Fruit fly (Drosophila melanogaster) whole organism, prepupa: ENCODE results near the gene Pak3.
A peak's percentile ranks its signal among the peaks of the same experiment; 100 is the strongest.

Experiments used
- CG10631 ChIP-seq: fragments of 200-800 bp; sonication (Bioruptor generic); optimal IDR thresholded peaks from 2 replicates; lab custom pipeline; 2016; ENCODE audit warnings: missing biosample characterization, missing genetic modification characterization
- CG10669 ChIP-seq: fragments of 200-800 bp; sonication (Bioruptor generic); optimal IDR thresholded peaks from 3 replicates; lab custom pipeline; 2018; ENCODE audit warnings: missing biosample characterization, mild to moderate bottlenecking, missing genetic modification characterization, moderate library complexity
- CG11762 ChIP-seq: fragments of 200-800 bp; sonication (Bioruptor generic); optimal IDR thresholded peaks from 3 replicates; lab custom pipeline; 2016; ENCODE audit warnings: missing biosample characterization, missing genetic modification characterization; ENCODE audit not compliant: insufficient read depth
- CG1621 ChIP-seq: fragments of 200-800 bp; sonication (Bioruptor generic); optimal IDR thresholded peaks from 3 replicates; lab custom pipeline; 2018; ENCODE audit warnings: missing biosample characterization, mild to moderate bottlenecking, missing genetic modification characterization
- CG16779 ChIP-seq: fragments of 200-800 bp; sonication (Bioruptor generic); optimal IDR thresholded peaks from 3 replicates; lab custom pipeline; 2017; ENCODE audit warnings: missing biosample characterization, mild to moderate bottlenecking, missing genetic modification characterization
- CG3032 ChIP-seq: fragments of 200-800 bp; optimal IDR thresholded peaks from 2 replicates; lab custom pipeline; 2019; ENCODE audit warnings: missing biosample characterization, mild to moderate bottlenecking, missing genetic modification characterization, moderate library complexity
- CG31627 ChIP-seq: fragments of 200-800 bp; sonication (Bioruptor generic); optimal IDR thresholded peaks from 3 replicates; lab custom pipeline; 2016; ENCODE audit warnings: missing biosample characterization, missing genetic modification characterization
- CG32006 ChIP-seq: fragments of 200-800 bp; sonication (Bioruptor generic); optimal IDR thresholded peaks from 3 replicates; lab custom pipeline; 2017; ENCODE audit warnings: missing biosample characterization, mild to moderate bottlenecking, missing genetic modification characterization
- CG34406 ChIP-seq: fragments of 200-800 bp; sonication (Bioruptor generic); optimal IDR thresholded peaks from 3 replicates; lab custom pipeline; 2016; ENCODE audit warnings: missing biosample characterization, missing genetic modification characterization
- CG3919 ChIP-seq: fragments of 200-800 bp; sonication (Bioruptor generic); optimal IDR thresholded peaks from 3 replicates; lab custom pipeline; 2016; ENCODE audit warnings: missing biosample characterization, missing genetic modification characterization
- CG6163 ChIP-seq: fragments of 200-800 bp; sonication (Bioruptor generic); IDR thresholded peaks from 3 replicates; pipeline ENCODE4 v1.3.6; 2022; ENCODE audit warnings: missing biosample characterization, missing genetic modification characterization
- CG6276 ChIP-seq: fragments of 200-800 bp; sonication (Bioruptor generic); optimal IDR thresholded peaks from 2 replicates; lab custom pipeline; 2017; ENCODE audit warnings: missing biosample characterization, mild to moderate bottlenecking, missing genetic modification characterization
- CG6792 ChIP-seq: fragments of 200-800 bp; sonication (Bioruptor generic); optimal IDR thresholded peaks from 3 replicates; lab custom pipeline; 2016; ENCODE audit warnings: missing biosample characterization, missing genetic modification characterization
- CG6808 ChIP-seq: fragments of 200-800 bp; sonication (Bioruptor generic); optimal IDR thresholded peaks from 3 replicates; lab custom pipeline; 2017; ENCODE audit warnings: missing biosample characterization, missing genetic modification characterization, mild to moderate bottlenecking, moderate library complexity, missing genetic modification reagents
- CG7368 ChIP-seq: fragments of 200-800 bp; sonication (Bioruptor generic); optimal IDR thresholded peaks from 3 replicates; lab custom pipeline; 2016; ENCODE audit warnings: missing biosample characterization, missing genetic modification characterization
- CG8119 ChIP-seq: fragments of 200-800 bp; sonication (Bioruptor generic); IDR thresholded peaks from 3 replicates; pipeline ENCODE4 v1.3.6; 2022; ENCODE audit warnings: missing biosample characterization, missing genetic modification characterization
- CG8319 ChIP-seq: fragments of 200-800 bp; sonication (Bioruptor generic); optimal IDR thresholded peaks from 3 replicates; lab custom pipeline; 2016; ENCODE audit warnings: missing biosample characterization, missing genetic modification characterization
- CG8632 ChIP-seq: fragments of 200-800 bp; sonication (Bioruptor generic); optimal IDR thresholded peaks from 3 replicates; lab custom pipeline; 2016; ENCODE audit warnings: missing biosample characterization, missing genetic modification characterization
- CG9139 ChIP-seq: fragments of 200-800 bp; sonication (Bioruptor generic); optimal IDR thresholded peaks from 3 replicates; lab custom pipeline; 2017; ENCODE audit warnings: missing biosample characterization, mild to moderate bottlenecking, missing genetic modification characterization
- Eip75B ChIP-seq: fragments of 200-800 bp; sonication (Bioruptor generic); optimal IDR thresholded peaks from 3 replicates; lab custom pipeline; 2016; ENCODE audit warnings: missing biosample characterization, missing genetic modification characterization
- Eip93F ChIP-seq: fragments of 200-800 bp; sonication (Bioruptor generic); optimal IDR thresholded peaks from 2 replicates; lab custom pipeline; 2016; ENCODE audit warnings: missing biosample characterization, mild to moderate bottlenecking, missing genetic modification characterization
- Ets21C ChIP-seq: fragments of 200-800 bp; sonication (Bioruptor generic); optimal IDR thresholded peaks from 3 replicates; lab custom pipeline; 2016; ENCODE audit warnings: missing biosample characterization, missing genetic modification characterization
- Gug ChIP-seq: fragments of 200-800 bp; sonication (Bioruptor generic); IDR thresholded peaks from 2 replicates; pipeline ENCODE4 v1.3.6; 2022; ENCODE audit warnings: missing biosample characterization, missing genetic modification characterization
- Hr38 ChIP-seq: sonication (Bioruptor generic); optimal IDR thresholded peaks from 2 replicates; lab custom pipeline; 2016; ENCODE audit warnings: missing biosample characterization, missing genetic modification characterization
- Hr39 ChIP-seq: fragments of 200-800 bp; sonication (Bioruptor generic); optimal IDR thresholded peaks from 2 replicates; lab custom pipeline; 2016; ENCODE audit warnings: missing biosample characterization, missing genetic modification characterization
- Hr4 ChIP-seq: fragments of 200-800 bp; sonication (Bioruptor generic); optimal IDR thresholded peaks from 3 replicates; lab custom pipeline; 2016; ENCODE audit warnings: missing biosample characterization, missing genetic modification characterization
- Lpt ChIP-seq: fragments of 200-800 bp; sonication (Bioruptor generic); optimal IDR thresholded peaks from 3 replicates; lab custom pipeline; 2016; ENCODE audit warnings: missing biosample characterization, missing genetic modification characterization
- Met ChIP-seq: fragments of 200-800 bp; sonication (Bioruptor generic); optimal IDR thresholded peaks from 3 replicates; lab custom pipeline; 2016; ENCODE audit warnings: missing biosample characterization, missing genetic modification characterization
- OdsH ChIP-seq: fragments of 200-800 bp; sonication (Bioruptor generic); optimal IDR thresholded peaks from 3 replicates; lab custom pipeline; 2016; ENCODE audit warnings: missing biosample characterization, missing genetic modification characterization
- Sox102F ChIP-seq: fragments of 200-800 bp; sonication (Bioruptor generic); optimal IDR thresholded peaks from 2 replicates; lab custom pipeline; 2016; ENCODE audit warnings: missing biosample characterization, mild to moderate bottlenecking, missing genetic modification characterization
- Sox14 ChIP-seq: fragments of 200-800 bp; sonication (Bioruptor generic); optimal IDR thresholded peaks from 3 replicates; lab custom pipeline; 2016; ENCODE audit warnings: missing biosample characterization, missing genetic modification characterization
- Sox15 ChIP-seq: fragments of 200-800 bp; sonication (Bioruptor generic); optimal IDR thresholded peaks from 3 replicates; lab custom pipeline; 2016; ENCODE audit warnings: missing biosample characterization, missing genetic modification characterization
- achi ChIP-seq: fragments of 200-800 bp; sonication (Bioruptor generic); optimal IDR thresholded peaks from 3 replicates; lab custom pipeline; 2016; ENCODE audit warnings: missing biosample characterization, missing genetic modification characterization
- acj6 ChIP-seq: fragments of 200-800 bp; sonication (Bioruptor generic); optimal IDR thresholded peaks from 3 replicates; lab custom pipeline; 2016; ENCODE audit warnings: missing biosample characterization, missing genetic modification characterization
- dsx ChIP-seq: fragments of 200-800 bp; optimal IDR thresholded peaks from 3 replicates; lab custom pipeline; 2019; ENCODE audit warnings: missing biosample characterization, mild to moderate bottlenecking, missing genetic modification characterization, moderate library complexity; ENCODE audit not compliant: poor library complexity, severe bottlenecking
- eg ChIP-seq: fragments of 200-800 bp; sonication (Bioruptor generic); IDR thresholded peaks from 3 replicates; pipeline ENCODE4 v1.3.6; 2022; ENCODE audit warnings: missing biosample characterization, missing genetic modification characterization
- esn ChIP-seq: fragments of 200-800 bp; sonication (Bioruptor generic); optimal IDR thresholded peaks from 2 replicates; lab custom pipeline; 2016; ENCODE audit warnings: missing biosample characterization, mild to moderate bottlenecking, missing genetic modification characterization, moderate library complexity
- fd59A ChIP-seq: fragments of 200-800 bp; sonication (Bioruptor generic); optimal IDR thresholded peaks from 2 replicates; lab custom pipeline; 2017; ENCODE audit warnings: missing biosample characterization, mild to moderate bottlenecking, missing genetic modification characterization, missing genetic modification reagents
- fkh ChIP-seq: fragments of 200-800 bp; sonication (Bioruptor generic); optimal IDR thresholded peaks from 3 replicates; lab custom pipeline; 2017; ENCODE audit warnings: missing biosample characterization, mild to moderate bottlenecking, missing genetic modification characterization, moderate library complexity
- lz ChIP-seq: fragments of 200-800 bp; sonication (Bioruptor generic); optimal IDR thresholded peaks from 3 replicates; lab custom pipeline; 2016; ENCODE audit warnings: missing biosample characterization, missing genetic modification characterization
- net ChIP-seq: fragments of 200-800 bp; sonication (Bioruptor generic); optimal IDR thresholded peaks from 3 replicates; lab custom pipeline; 2016; ENCODE audit warnings: missing biosample characterization, missing genetic modification characterization
- pdm3 ChIP-seq: fragments of 200-800 bp; sonication (Bioruptor generic); optimal IDR thresholded peaks from 3 replicates; lab custom pipeline; 2016; ENCODE audit warnings: missing biosample characterization, missing genetic modification characterization
- salr ChIP-seq, 2 experiments: fragments of 200-800 bp; sonication (Bioruptor generic); optimal IDR thresholded peaks; 3 replicates each; lab custom pipeline; 2016 to 2018; ENCODE audit warnings: missing biosample characterization in 2 of 2, missing genetic modification characterization in 2 of 2, mild to moderate bottlenecking in 1 of 2
- spab ChIP-seq: fragments of 200-800 bp; sonication (Bioruptor generic); optimal IDR thresholded peaks from 2 replicates; lab custom pipeline; 2017; ENCODE audit warnings: missing biosample characterization, mild to moderate bottlenecking, missing genetic modification characterization, missing genetic modification reagents
- svp ChIP-seq: fragments of 200-800 bp; sonication (Bioruptor generic); peaks from one replicate; lab custom pipeline; 2016; ENCODE audit warnings: missing biosample characterization, missing genetic modification characterization
- topi ChIP-seq: fragments of 200-800 bp; sonication (Bioruptor generic); optimal IDR thresholded peaks from 3 replicates; lab custom pipeline; 2016; ENCODE audit warnings: missing biosample characterization, missing genetic modification characterization
- vri ChIP-seq: fragments of 200-800 bp; sonication (Bioruptor generic); optimal IDR thresholded peaks from 3 replicates; lab custom pipeline; 2016; ENCODE audit warnings: missing biosample characterization, mild to moderate bottlenecking, missing genetic modification characterization

Gene Pak3

dm6 chr3R:16497379-16497778, 43.8 kb upstream of the Pak3 start (continued):
- TF ChIP-seq fkh (GFP tag; lab: Kevin White, UChicago) (no peak), esn (GFP tag; lab: Kevin White, UChicago) (peak; percentile 78), topi (GFP tag; lab: Kevin White, UChicago) (peak; percentile 61), CG11762 (peak; percentile 47), CG31627 (peak; percentile 77), svp (GFP tag; lab: Kevin White, UChicago) (peak; percentile 79), CG6163 (GFP tag; lab: Robert Waterston, UW) (peak; percentile 87), CG16779 (tag; lab: Kevin White, UChicago) (peak; percentile 15), achi (GFP tag; lab: Kevin White, UChicago) (peak; percentile 69), CG7368 (GFP tag; lab: Kevin White, UChicago) (peak; percentile 34), Hr38 (GFP tag; lab: Kevin White, UChicago) (no peak), fd59A (peak; percentile 30), Hr4 (GFP tag; lab: Kevin White, UChicago) (peak; percentile 62), Sox102F (GFP tag; lab: Kevin White, UChicago) (peak; percentile 56), CG3032 (tag; lab: Kevin White, UChicago) (peak; percentile 76), CG8632 (peak; percentile 67), lz (GFP tag; lab: Kevin White, UChicago) (peak; percentile 77), CG10669 (GFP tag; lab: Kevin White, UChicago) (peak; percentile 72), salr (GFP tag; optimal IDR thresholded peaks at IDR 0.05; lab: Kevin White, UChicago) (peak in 1 of 2 experiments; percentile 41), CG6276 (GFP tag; lab: Kevin White, UChicago) (peak; percentile 65), Eip75B (GFP tag; lab: Kevin White, UChicago) (peak; percentile 66), CG8119 (GFP tag; lab: Robert Waterston, UW) (peak; percentile 74; the same call in 2 of the 3 replicates), CG8319 (GFP tag; lab: Kevin White, UChicago) (peak; percentile 44), Hr39 (GFP tag; lab: Kevin White, UChicago) (peak; percentile 71), CG6792 (GFP tag; lab: Kevin White, UChicago) (peak; percentile 58), CG34406 (peak; percentile 73), net (GFP tag; lab: Kevin White, UChicago) (peak; percentile 70), Sox14 (GFP tag; lab: Kevin White, UChicago) (peak; percentile 59), eg (GFP tag; lab: Robert Waterston, UW) (peak; percentile 90), CG6808 (GFP tag; lab: Kevin White, UChicago) (peak; percentile 20), CG1621 (tag; lab: Kevin White, UChicago) (peak; percentile 60)

DNA sequence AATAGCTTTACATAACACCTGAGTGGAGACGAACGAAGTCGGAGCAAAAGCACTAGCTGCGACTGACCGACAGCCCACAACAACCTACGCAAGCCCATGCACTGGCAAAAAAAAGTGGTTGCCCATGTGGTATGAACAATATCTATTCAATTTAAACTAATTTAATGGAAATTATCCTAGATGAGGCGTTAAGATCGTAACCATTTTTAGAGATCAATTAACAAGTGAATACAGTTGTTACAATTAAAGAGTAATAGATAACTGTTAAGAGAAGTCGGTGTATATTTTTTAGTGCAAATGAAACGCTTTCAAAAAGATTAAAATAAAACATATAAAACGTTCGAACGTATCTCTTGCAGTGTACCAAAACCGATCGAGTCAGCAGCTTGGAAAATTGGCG, 42.6 kb upstream of the Pak3 start:
- TF ChIP-seq dsx (peak; percentile 19), OdsH (GFP tag; lab: Kevin White, UChicago) (peak; percentile 79), spab (GFP tag; lab: Kevin White, UChicago) (peak; percentile 24), acj6 (GFP tag; lab: Kevin White, UChicago) (peak; percentile 63), CG8119 (GFP tag; lab: Robert Waterston, UW) (peak; percentile 93), Lpt (peak; percentile 81), Gug (peak; percentile 68), Ets21C (GFP tag; lab: Kevin White, UChicago) (no peak), Sox14 (GFP tag; lab: Kevin White, UChicago) (peak; percentile 78), Met (GFP tag; lab: Kevin White, UChicago) (peak; percentile 36), fkh (GFP tag; lab: Kevin White, UChicago) (no peak), fd59A (no peak), Hr38 (GFP tag; lab: Kevin White, UChicago) (no peak), CG11762 (peak; percentile 42), CG6163 (GFP tag; lab: Robert Waterston, UW) (peak; percentile 69), CG32006 (peak; percentile 90), svp (GFP tag; lab: Kevin White, UChicago) (peak; percentile 77), CG3919 (peak; percentile 74), CG10631 (peak; percentile 70), CG34406 (peak; percentile 2), CG6276 (GFP tag; lab: Kevin White, UChicago) (peak; percentile 91), CG6792 (GFP tag; lab: Kevin White, UChicago) (peak; percentile 40), Eip93F (GFP tag; lab: Kevin White, UChicago) (no peak), pdm3 (GFP tag; lab: Kevin White, UChicago) (peak; percentile 78), salr (GFP tag; optimal IDR thresholded peaks at IDR 0.05; lab: Kevin White, UChicago) (peak in 1 of 2 experiments; percentile 81), eg (GFP tag; lab: Robert Waterston, UW) (peak; percentile 77), Sox15 (GFP tag; lab: Kevin White, UChicago) (no peak), CG9139 (GFP tag; lab: Kevin White, UChicago) (no peak), Eip75B (GFP tag; lab: Kevin White, UChicago) (peak; percentile 62), Sox102F (GFP tag; lab: Kevin White, UChicago) (no peak), vri (no peak), Hr4 (GFP tag; lab: Kevin White, UChicago) (peak; percentile 86), CG1621 (tag; lab: Kevin White, UChicago) (peak; percentile 11)
